Worm (Caenorhabditis elegans) whole organism, L3 larva: ENCODE data around the gene eor-1.
A peak's percentile ranks its signal among the peaks of the same experiment; 100 is the strongest.

ENCODE experiments used
- R02D3.7 ChIP-seq: fragments of 150-350 bp; optimal IDR thresholded peaks from 2 replicates; lab custom pipeline; 2014; ENCODE audit warnings: missing biosample characterization, missing genetic modification characterization
- ZK546.5 ChIP-seq: sonication (generic microtip); optimal IDR thresholded peaks from 2 replicates; lab custom pipeline; 2017; ENCODE audit warnings: missing biosample characterization, missing genetic modification characterization
- aly-2 ChIP-seq: fragments of 150-350 bp; optimal IDR thresholded peaks from 2 replicates; lab custom pipeline; 2014; ENCODE audit warnings: missing biosample characterization, missing genetic modification characterization
- ama-1 ChIP-seq: fragments of 150-350 bp; optimal IDR thresholded peaks from 2 replicates; lab custom pipeline; 2018
- ceh-16 ChIP-seq: sonication (generic microtip); optimal IDR thresholded peaks from 2 replicates; lab custom pipeline; 2017; ENCODE audit warnings: missing biosample characterization, missing genetic modification characterization
- ceh-28 ChIP-seq: fragments of 150-350 bp; optimal IDR thresholded peaks from 2 replicates; lab custom pipeline; 2014; ENCODE audit warnings: missing biosample characterization, missing genetic modification reagents, missing genetic modification characterization
- ceh-82 ChIP-seq: fragments of 150-350 bp; optimal IDR thresholded peaks from 2 replicates; lab custom pipeline; 2014; ENCODE audit warnings: missing biosample characterization, missing genetic modification characterization
- ceh-9 ChIP-seq: sonication (generic microtip); optimal IDR thresholded peaks from 2 replicates; lab custom pipeline; 2018; ENCODE audit warnings: missing biosample characterization, missing genetic modification characterization
- daf-12 ChIP-seq: fragments of 150-350 bp; optimal IDR thresholded peaks from 2 replicates; lab custom pipeline; 2014; ENCODE audit warnings: missing biosample characterization, missing genetic modification reagents, missing genetic modification characterization
- egl-27 ChIP-seq: sonication (generic microtip); optimal IDR thresholded peaks from 4 replicates; lab custom pipeline; 2017; ENCODE audit warnings: missing biosample characterization, missing genetic modification reagents, missing genetic modification characterization
- egl-5 ChIP-seq: fragments of 150-350 bp; optimal IDR thresholded peaks from 2 replicates; lab custom pipeline; 2017; ENCODE audit warnings: missing biosample characterization, missing genetic modification reagents, missing genetic modification characterization, inconsistent platforms
- elt-1 ChIP-seq: fragments of 150-350 bp; optimal IDR thresholded peaks from 2 replicates; lab custom pipeline; 2014; ENCODE audit warnings: missing biosample characterization, missing genetic modification characterization
- elt-2 ChIP-seq: sonication (generic microtip); optimal IDR thresholded peaks from 2 replicates; lab custom pipeline; 2016; ENCODE audit warnings: missing genetic modification reagents, mild to moderate bottlenecking, missing genetic modification characterization, missing compliant biosample characterization
- elt-3 ChIP-seq, 3 experiments: fragments of 150-350 bp in 1 of 3; sonication (generic microtip) in 2 of 3; optimal IDR thresholded peaks; 2 replicates in 2 of 3; 4 replicates in 1 of 3; lab custom pipeline; 2014 to 2017; ENCODE audit warnings: missing biosample characterization in 3 of 3, missing genetic modification characterization in 3 of 3
- eor-1 ChIP-seq, 2 experiments: fragments of 150-350 bp; optimal IDR thresholded peaks; 2 replicates each; lab custom pipeline; 2014 to 2018; ENCODE audit warnings: missing biosample characterization in 2 of 2, missing genetic modification characterization in 2 of 2
- fkh-10 ChIP-seq: sonication (generic microtip); optimal IDR thresholded peaks from 2 replicates; lab custom pipeline; 2017; ENCODE audit warnings: missing biosample characterization, missing genetic modification reagents, missing genetic modification characterization
- fkh-2 ChIP-seq: fragments of 150-350 bp; optimal IDR thresholded peaks from 2 replicates; lab custom pipeline; 2014; ENCODE audit warnings: missing biosample characterization, missing genetic modification reagents, missing genetic modification characterization
- fos-1 ChIP-seq: fragments of 150-350 bp; optimal IDR thresholded peaks from 2 replicates; lab custom pipeline; 2014; ENCODE audit warnings: missing biosample characterization, missing genetic modification characterization
- hmg-11 ChIP-seq: sonication (generic microtip); optimal IDR thresholded peaks from 2 replicates; lab custom pipeline; 2016; ENCODE audit warnings: missing genetic modification characterization, missing compliant biosample characterization
- jun-1 ChIP-seq: fragments of 150-350 bp; optimal IDR thresholded peaks from 2 replicates; lab custom pipeline; 2014; ENCODE audit warnings: missing biosample characterization, missing genetic modification reagents, missing genetic modification characterization
- lin-15B ChIP-seq: fragments of 150-350 bp; optimal IDR thresholded peaks from 2 replicates; lab custom pipeline; 2014; ENCODE audit warnings: missing biosample characterization, missing genetic modification characterization
- lin-39 ChIP-seq: fragments of 150-350 bp; optimal IDR thresholded peaks from 2 replicates; lab custom pipeline; 2018; ENCODE audit warnings: missing biosample characterization, missing genetic modification reagents, missing genetic modification characterization
- lsy-12 ChIP-seq: sonication (generic microtip); optimal IDR thresholded peaks from 2 replicates; lab custom pipeline; 2016; ENCODE audit warnings: mild to moderate bottlenecking, missing genetic modification characterization, missing compliant biosample characterization
- mdl-1 ChIP-seq: fragments of 150-350 bp; optimal IDR thresholded peaks from 2 replicates; lab custom pipeline; 2014; ENCODE audit warnings: missing biosample characterization, missing genetic modification characterization
- mml-1 ChIP-seq: fragments of 150-350 bp; sonication (generic microtip); optimal IDR thresholded peaks from 3 replicates; lab custom pipeline; 2014; ENCODE audit warnings: missing biosample characterization, missing genetic modification characterization
- nfya-1 ChIP-seq: sonication (generic microtip); optimal IDR thresholded peaks from 2 replicates; lab custom pipeline; 2017; ENCODE audit warnings: missing genetic modification characterization, mild to moderate bottlenecking, missing compliant biosample characterization, antibody characterized with exemption, moderate library complexity; ENCODE audit not compliant: insufficient read depth
- nhr-11 ChIP-seq: fragments of 150-350 bp; optimal IDR thresholded peaks from 2 replicates; lab custom pipeline; 2014; ENCODE audit warnings: missing biosample characterization, missing genetic modification characterization
- nhr-12 ChIP-seq: fragments of 150-350 bp; optimal IDR thresholded peaks from 2 replicates; lab custom pipeline; 2014; ENCODE audit warnings: missing biosample characterization, missing genetic modification characterization
- nhr-23 ChIP-seq: fragments of 150-350 bp; optimal IDR thresholded peaks from 2 replicates; lab custom pipeline; 2014; ENCODE audit warnings: missing biosample characterization, missing genetic modification reagents, missing genetic modification characterization
- nhr-237 ChIP-seq: fragments of 150-350 bp; optimal IDR thresholded peaks from 2 replicates; lab custom pipeline; 2014; ENCODE audit warnings: missing biosample characterization, missing genetic modification characterization
- nhr-25 ChIP-seq: sonication (generic microtip); optimal IDR thresholded peaks from 2 replicates; lab custom pipeline; 2017; ENCODE audit warnings: missing biosample characterization, missing genetic modification characterization
- nhr-28 ChIP-seq: fragments of 150-350 bp; optimal IDR thresholded peaks from 2 replicates; lab custom pipeline; 2014; ENCODE audit warnings: missing biosample characterization, missing genetic modification characterization
- nhr-43 ChIP-seq: sonication (generic microtip); optimal IDR thresholded peaks from 2 replicates; lab custom pipeline; 2016; ENCODE audit warnings: mild to moderate bottlenecking, missing genetic modification characterization, missing compliant biosample characterization; ENCODE audit not compliant: poor library complexity, severe bottlenecking
- nhr-67 ChIP-seq: fragments of 150-350 bp; optimal IDR thresholded peaks from 2 replicates; lab custom pipeline; 2014; ENCODE audit warnings: missing biosample characterization, missing genetic modification characterization
- nhr-76 ChIP-seq: fragments of 150-350 bp; sonication (generic microtip); optimal IDR thresholded peaks from 5 replicates; lab custom pipeline; 2014; ENCODE audit warnings: missing biosample characterization, missing genetic modification characterization
- nhr-77 ChIP-seq: fragments of 150-350 bp; optimal IDR thresholded peaks from 2 replicates; lab custom pipeline; 2014; ENCODE audit warnings: missing biosample characterization, missing genetic modification characterization
- pha-4 ChIP-seq: fragments of 150-350 bp; optimal IDR thresholded peaks from 2 replicates; lab custom pipeline; 2014; ENCODE audit warnings: missing biosample characterization, missing genetic modification reagents, missing genetic modification characterization
- pqm-1 ChIP-seq: fragments of 150-350 bp; optimal IDR thresholded peaks from 2 replicates; lab custom pipeline; 2017; ENCODE audit warnings: missing biosample characterization, missing genetic modification characterization, inconsistent platforms
- sea-2 ChIP-seq: fragments of 150-350 bp; sonication (generic microtip); optimal IDR thresholded peaks from 4 replicates; lab custom pipeline; 2014; ENCODE audit warnings: missing biosample characterization, missing genetic modification reagents, missing genetic modification characterization
- skn-1 ChIP-seq: fragments of 150-350 bp; optimal IDR thresholded peaks from 2 replicates; lab custom pipeline; 2014; ENCODE audit warnings: missing biosample characterization, missing genetic modification characterization
- snpc-4 ChIP-seq: fragments of 150-350 bp; optimal IDR thresholded peaks from 2 replicates; lab custom pipeline; 2014; ENCODE audit warnings: missing biosample characterization, missing genetic modification characterization
- tbx-2 ChIP-seq: sonication (generic microtip); optimal IDR thresholded peaks from 2 replicates; lab custom pipeline; 2016; ENCODE audit warnings: mild to moderate bottlenecking, missing genetic modification characterization, missing compliant biosample characterization
- unc-39 ChIP-seq: sonication (generic microtip); optimal IDR thresholded peaks from 4 replicates; lab custom pipeline; 2017; ENCODE audit warnings: missing biosample characterization, missing genetic modification characterization
- unc-62 ChIP-seq: fragments of 150-350 bp; sonication (generic microtip); optimal IDR thresholded peaks from 4 replicates; lab custom pipeline; 2014; ENCODE audit warnings: missing biosample characterization, missing genetic modification reagents, missing genetic modification characterization
- zag-1 ChIP-seq: fragments of 150-350 bp; optimal IDR thresholded peaks from 2 replicates; lab custom pipeline; 2014; ENCODE audit warnings: missing biosample characterization, missing genetic modification characterization
- ztf-11 ChIP-seq: fragments of 150-350 bp; optimal IDR thresholded peaks from 2 replicates; lab custom pipeline; 2014; ENCODE audit warnings: missing biosample characterization, missing genetic modification characterization
- ztf-4 ChIP-seq: fragments of 150-350 bp; optimal IDR thresholded peaks from 2 replicates; lab custom pipeline; 2014; ENCODE audit warnings: missing biosample characterization, missing genetic modification characterization

eor-1 gene

ce11 chrIV:4799114-4799513 is at the start of gene eor-1:
eor-1 (minus strand) TSS chrIV:4799178.
- TF ChIP-seq pqm-1 (tag; lab: Kevin White, UChicago) (no peak), lin-39 (tag; lab: Kevin White, UChicago) (no peak), pha-4 (tag; lab: Kevin White, UChicago) (no peak), nhr-237 (no peak), skn-1 (tag; lab: Kevin White, UChicago) (no peak), nhr-23 (tag; lab: Kevin White, UChicago) (peak; percentile 6), mml-1 (no peak), ceh-82 (tag; lab: Kevin White, UChicago) (no peak), elt-2 (tag; lab: Kevin White, UChicago) (no peak), ama-1 (no peak), elt-1 (tag; lab: Kevin White, UChicago) (no peak), nhr-25 (tag; lab: Kevin White, UChicago) (peak; percentile 19), nhr-76 (tag; lab: Kevin White, UChicago) (no peak), daf-12 (tag; lab: Kevin White, UChicago) (no peak), zag-1 (tag; lab: Kevin White, UChicago) (no peak), elt-3 (tag; optimal IDR thresholded peaks at IDR 0.05; lab: Kevin White, UChicago) (no peak), egl-5 (tag; lab: Kevin White, UChicago) (no peak), ceh-9 (tag; lab: Kevin White, UChicago) (no peak), nhr-12 (tag; lab: Kevin White, UChicago) (no peak), lin-15B (peak; percentile 57), fkh-2 (no peak), aly-2 (no peak), fkh-10 (GFP tag; lab: Kevin White, UChicago) (no peak), mdl-1 (tag; lab: Kevin White, UChicago) (no peak), nhr-67 (tag; lab: Kevin White, UChicago) (no peak), egl-27 (tag; lab: Kevin White, UChicago) (no peak), nfya-1 (tag; lab: Kevin White, UChicago) (peak; percentile 31), nhr-43 (tag; lab: Kevin White, UChicago) (no peak), sea-2 (no peak), snpc-4 (tag; lab: Kevin White, UChicago) (no peak), nhr-11 (tag; lab: Kevin White, UChicago) (no peak), ztf-4 (tag; lab: Kevin White, UChicago) (no peak), ceh-28 (tag; lab: Kevin White, UChicago) (peak; percentile 80), tbx-2 (no peak), eor-1 (tag; optimal IDR thresholded peaks at IDR 0.05; lab: Kevin White, UChicago) (no peak), unc-39 (tag; lab: Kevin White, UChicago) (no peak), fos-1 (tag; lab: Kevin White, UChicago) (no peak), ztf-11 (tag; lab: Kevin White, UChicago) (no peak), ceh-16 (tag; lab: Kevin White, UChicago) (no peak), nhr-28 (tag; lab: Kevin White, UChicago) (no peak), ZK546.5 (no peak), lsy-12 (tag; lab: Kevin White, UChicago) (no peak), R02D3.7 (no peak), nhr-77 (tag; lab: Kevin White, UChicago) (peak; percentile 11), jun-1 (tag; lab: Kevin White, UChicago) (no peak), unc-62 (GFP tag; lab: Kevin White, UChicago) (no peak), hmg-11 (tag; lab: Kevin White, UChicago) (peak; percentile 32)
